Worm (Caenorhabditis elegans) whole organism, L2 larva: ENCODE data around the gene F43G6.4.

Source experiments
- R02D3.7 ChIP-seq: fragments of 150-350 bp; optimal IDR thresholded peaks from 2 replicates; lab custom pipeline; 2014; ENCODE audit warnings: missing biosample characterization, missing genetic modification characterization
- aly-2 ChIP-seq: fragments of 150-350 bp; optimal IDR thresholded peaks from 2 replicates; lab custom pipeline; 2014; ENCODE audit warnings: missing biosample characterization, missing genetic modification characterization
- ama-1 ChIP-seq: fragments of 150-350 bp; optimal IDR thresholded peaks from 2 replicates; lab custom pipeline; 2018; ENCODE audit warnings: inconsistent platforms
- ceh-82 ChIP-seq: fragments of 150-350 bp; optimal IDR thresholded peaks from 2 replicates; lab custom pipeline; 2014; ENCODE audit warnings: missing biosample characterization, missing genetic modification characterization
- nhr-77 ChIP-seq: fragments of 150-350 bp; optimal IDR thresholded peaks from 2 replicates; lab custom pipeline; 2014; ENCODE audit warnings: missing biosample characterization, missing genetic modification characterization
- unc-62 ChIP-seq: fragments of 150-350 bp; optimal IDR thresholded peaks from 2 replicates; lab custom pipeline; 2014; ENCODE audit warnings: missing biosample characterization, missing genetic modification reagents, missing genetic modification characterization

ce11 chrII:11766472-11766871 lies 24.1 kb upstream of the F43G6.4 start, which contains the start of gene F44E5.2:
- TF ChIP-seq R02D3.7 = no peak
- no peak for TF ChIP-seq aly-2 (tag; lab: Kevin White, UChicago)
- no peak for TF ChIP-seq nhr-77 (tag; lab: Kevin White, UChicago)
- TF ChIP-seq ama-1 = no peak
- no peak for TF ChIP-seq ceh-82 (tag; lab: Kevin White, UChicago)
- no peak for TF ChIP-seq unc-62 (GFP tag; lab: Kevin White, UChicago)
